Fruit fly (Drosophila melanogaster): ENCODE measurements around the gene CG1999.
A peak's percentile ranks its signal among the peaks of the same experiment; 100 is the strongest.

DNA sequence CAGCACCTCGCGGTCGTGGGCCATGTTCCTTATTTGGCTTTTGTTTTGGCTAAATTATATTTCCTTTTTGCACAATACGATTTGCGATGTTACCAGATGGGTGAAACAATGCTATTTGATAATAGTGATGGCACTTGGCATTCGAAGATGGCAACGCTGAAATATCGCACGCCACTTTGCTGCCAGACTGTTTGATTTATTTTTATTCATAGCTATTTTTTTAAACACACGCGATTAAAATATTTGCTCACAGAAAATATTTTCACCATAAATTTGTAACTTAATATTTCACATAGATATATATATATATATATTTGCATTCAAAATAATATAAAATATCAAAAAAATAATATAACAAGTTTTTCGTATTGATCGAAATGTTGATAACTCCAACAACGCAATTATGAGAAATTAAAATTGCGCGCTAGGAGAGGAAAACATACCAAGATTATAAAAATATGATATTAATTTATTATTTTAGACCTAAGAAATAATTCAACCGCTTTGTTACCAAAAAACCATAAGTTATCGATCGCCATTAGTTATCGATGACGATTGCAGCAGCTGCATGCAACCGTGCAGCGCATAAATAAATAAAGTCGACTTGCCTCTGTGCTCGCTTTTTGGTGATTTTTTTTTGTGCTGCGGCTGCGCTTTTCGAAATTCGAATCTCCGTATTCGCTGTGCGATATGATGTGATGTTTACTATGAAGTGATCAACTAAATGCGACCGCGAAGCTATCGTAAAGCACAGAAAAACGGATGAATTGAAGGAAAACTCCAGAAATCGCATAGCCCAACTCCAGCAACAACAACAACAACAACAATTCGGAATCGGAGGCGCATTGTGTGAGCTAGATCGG is 34.7 kb upstream of the CG1999 start, which contains the start of the genes Atg5 and Dok:
- TF ChIP-seq cic (GFP tag; optimal IDR thresholded peaks at IDR 0.05) (no peak), kay (GFP tag; ENCODE audit: borderline replicate concordance) (no peak), CG7101 (tag; optimal IDR thresholded peaks at IDR 0.05) (peak; percentile 2), toe (GFP tag; optimal IDR thresholded peaks at IDR 0.05) (peak; percentile 19), CG7045 (GFP tag; optimal IDR thresholded peaks at IDR 0.05) (no peak)
